Fruit fly (Drosophila melanogaster): ENCODE measurements around the gene Gfat2.

Gfat2 gene

DNA sequence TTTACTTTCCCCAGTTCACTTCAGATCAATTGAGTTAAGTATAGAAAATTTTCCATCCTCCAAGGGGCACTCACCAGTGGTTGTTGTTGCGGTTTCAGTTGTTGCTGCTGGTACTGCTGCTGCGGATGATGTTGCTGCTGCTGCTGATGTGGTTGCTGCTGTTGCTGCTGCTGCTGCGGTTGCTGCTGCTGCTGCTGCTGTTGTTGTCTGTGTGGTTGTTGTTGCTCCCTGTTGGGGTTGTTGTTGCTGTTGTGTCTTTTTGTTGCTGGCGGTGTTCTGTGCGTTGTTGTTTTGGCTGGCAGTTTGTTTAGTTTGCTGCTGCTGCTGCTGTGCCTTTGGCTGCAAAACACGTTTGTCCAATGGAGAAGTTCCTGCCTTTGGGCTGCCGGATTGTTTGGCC, 14.2 kb downstream of the Gfat2 start:
- no peak for TF ChIP-seq cnc (optimal IDR thresholded peaks at IDR 0.05)
- TF ChIP-seq kay (GFP tag; ENCODE audit: borderline replicate concordance): no peak
- TF ChIP-seq CG12768 (GFP tag; optimal IDR thresholded peaks at IDR 0.05): no peak
- no peak for TF ChIP-seq ovo (GFP tag; optimal IDR thresholded peaks at IDR 0.05)
- no peak for TF ChIP-seq CG7101 (tag; optimal IDR thresholded peaks at IDR 0.05)
- no peak for TF ChIP-seq cic (GFP tag; optimal IDR thresholded peaks at IDR 0.05)
- TF ChIP-seq CG5204 (GFP tag; optimal IDR thresholded peaks at IDR 0.05): no peak
- no peak for TF ChIP-seq CG33017 (tag; optimal IDR thresholded peaks at IDR 0.05)

dm6 chr3R:28324834-28325233, 14.7 kb downstream of the Gfat2 start:
- TF ChIP-seq CG7101 (tag; optimal IDR thresholded peaks at IDR 0.05): no peak
- TF ChIP-seq tj (GFP tag; optimal IDR thresholded peaks at IDR 0.05): no peak
- TF ChIP-seq CG5204 (GFP tag; optimal IDR thresholded peaks at IDR 0.05): no peak
- no peak for TF ChIP-seq Mnt (GFP tag; optimal IDR thresholded peaks at IDR 0.05)
- no peak for TF ChIP-seq Clk (GFP tag; optimal IDR thresholded peaks at IDR 0.05)
- TF ChIP-seq CG12768 (GFP tag; optimal IDR thresholded peaks at IDR 0.05): no peak
- TF ChIP-seq ovo (GFP tag; optimal IDR thresholded peaks at IDR 0.05): no peak
- no peak for TF ChIP-seq cnc (optimal IDR thresholded peaks at IDR 0.05)
- TF ChIP-seq toe (GFP tag; optimal IDR thresholded peaks at IDR 0.05): no peak
- no peak for TF ChIP-seq kay (GFP tag; ENCODE audit: borderline replicate concordance)
- no peak for TF ChIP-seq Hr96 (GFP tag; optimal IDR thresholded peaks at IDR 0.05)
- no peak for TF ChIP-seq Crg-1 (GFP tag; optimal IDR thresholded peaks at IDR 0.05)
- TF ChIP-seq CG1620 (GFP tag; optimal IDR thresholded peaks at IDR 0.05): no peak

- no peak for TF ChIP-seq CG33017 (tag; optimal IDR thresholded peaks at IDR 0.05)
- TF ChIP-seq kay (GFP tag; ENCODE audit: borderline replicate concordance): no peak
- no peak for TF ChIP-seq CG7101 (tag; optimal IDR thresholded peaks at IDR 0.05)
- TF ChIP-seq cnc (optimal IDR thresholded peaks at IDR 0.05): no peak
- no peak for TF ChIP-seq toe (GFP tag; optimal IDR thresholded peaks at IDR 0.05)
- TF ChIP-seq CG11617 (GFP tag; optimal IDR thresholded peaks at IDR 0.05): no peak
- no peak for TF ChIP-seq cic (GFP tag; optimal IDR thresholded peaks at IDR 0.05)
- TF ChIP-seq Clk (GFP tag; optimal IDR thresholded peaks at IDR 0.05): no peak
- TF ChIP-seq Mnt (GFP tag; optimal IDR thresholded peaks at IDR 0.05): no peak
- no peak for TF ChIP-seq tj (GFP tag; optimal IDR thresholded peaks at IDR 0.05)
Measured at dm6 chr3R:28323718-28324350, 15.7 kb downstream of the Gfat2 start.

DNA sequence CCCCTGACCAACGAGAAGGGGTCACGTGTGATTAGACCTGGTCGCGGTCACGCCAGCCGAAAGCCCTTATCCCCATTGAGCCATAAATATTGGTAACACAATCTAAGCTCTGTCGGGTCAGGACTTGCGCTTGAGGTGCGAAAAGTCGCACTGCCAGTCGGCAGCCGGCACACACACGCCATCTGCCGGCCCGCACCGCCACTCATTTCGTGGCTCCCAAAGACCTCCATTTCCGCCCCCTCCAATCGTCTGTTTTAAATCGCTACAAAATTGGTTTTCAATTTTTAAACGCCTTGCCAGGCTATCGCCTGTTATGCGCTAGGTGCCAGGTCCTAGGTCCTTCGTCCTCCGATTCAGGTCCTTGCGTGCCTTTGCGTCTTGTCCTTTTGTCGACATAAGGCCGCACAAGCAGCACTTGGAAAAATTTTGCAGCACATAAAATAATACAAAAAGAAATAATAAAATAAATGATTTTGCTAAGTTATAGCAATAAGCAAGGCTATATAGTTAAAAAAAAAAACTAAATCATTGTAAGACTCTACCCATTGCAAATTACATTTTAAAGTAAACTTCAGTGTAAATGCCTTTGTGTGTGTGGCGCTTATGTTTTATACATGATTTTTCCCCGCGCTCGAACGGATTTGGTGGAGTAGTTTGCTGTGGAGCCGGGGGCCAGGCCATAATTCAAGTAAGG, 22.3 kb downstream of the Gfat2 start:
- TF ChIP-seq CG1620 (GFP tag; optimal IDR thresholded peaks at IDR 0.05): no peak

- TF ChIP-seq Clk (GFP tag; optimal IDR thresholded peaks at IDR 0.05): no peak
- no peak for TF ChIP-seq CG12768 (GFP tag; optimal IDR thresholded peaks at IDR 0.05)
- no peak for TF ChIP-seq CG7101 (tag; optimal IDR thresholded peaks at IDR 0.05)
- TF ChIP-seq CG33017 (tag; optimal IDR thresholded peaks at IDR 0.05): no peak
- no peak for TF ChIP-seq toe (GFP tag; optimal IDR thresholded peaks at IDR 0.05)
- no peak for TF ChIP-seq CG11617 (GFP tag; optimal IDR thresholded peaks at IDR 0.05)
- TF ChIP-seq Mnt (GFP tag; optimal IDR thresholded peaks at IDR 0.05): no peak
- no peak for TF ChIP-seq CG5204 (GFP tag; optimal IDR thresholded peaks at IDR 0.05)
- no peak for TF ChIP-seq cnc (optimal IDR thresholded peaks at IDR 0.05)
- no peak for TF ChIP-seq Hr96 (GFP tag; optimal IDR thresholded peaks at IDR 0.05)
- no peak for TF ChIP-seq CG7045 (GFP tag; optimal IDR thresholded peaks at IDR 0.05)
- TF ChIP-seq pad (GFP tag; optimal IDR thresholded peaks at IDR 0.05): no peak
- TF ChIP-seq cic (GFP tag; optimal IDR thresholded peaks at IDR 0.05): no peak
- no peak for TF ChIP-seq tj (GFP tag; optimal IDR thresholded peaks at IDR 0.05)
- no peak for TF ChIP-seq bab1 (GFP tag; optimal IDR thresholded peaks at IDR 0.05)
- no peak for TF ChIP-seq kay (GFP tag; ENCODE audit: borderline replicate concordance)
- TF ChIP-seq ovo (GFP tag; optimal IDR thresholded peaks at IDR 0.05): no peak
- TF ChIP-seq Crg-1 (GFP tag; optimal IDR thresholded peaks at IDR 0.05): no peak
- no peak for TF ChIP-seq CG14711 (tag; optimal IDR thresholded peaks at IDR 0.05)
- no peak for TF ChIP-seq CG1620 (GFP tag; optimal IDR thresholded peaks at IDR 0.05)
Measured at dm6 chr3R:28307926-28308746, 31.4 kb downstream of the Gfat2 start.

DNA sequence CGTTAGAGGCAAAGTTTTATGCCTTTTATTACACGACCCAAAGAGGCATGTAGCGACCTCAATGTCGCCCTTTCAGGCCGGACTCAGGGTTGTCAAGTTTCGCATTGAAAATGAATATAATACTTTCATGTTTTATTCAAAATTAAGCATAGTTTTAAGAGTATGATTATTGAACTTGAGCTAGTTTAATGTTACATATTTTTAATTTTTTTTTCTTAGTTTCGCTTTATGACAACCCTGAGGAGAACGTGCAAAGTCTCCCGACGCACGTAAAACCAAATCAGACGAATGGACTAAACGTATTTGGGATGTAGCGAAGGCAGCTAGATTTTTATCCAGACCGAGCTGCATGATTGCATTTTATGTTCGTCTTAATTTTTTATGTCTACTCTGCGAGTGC, 33.6 kb downstream of the Gfat2 start:
- TF ChIP-seq Hr96 (GFP tag; optimal IDR thresholded peaks at IDR 0.05) (no peak), Mnt (GFP tag; optimal IDR thresholded peaks at IDR 0.05) (no peak), CG11617 (GFP tag; optimal IDR thresholded peaks at IDR 0.05) (no peak), cic (GFP tag; optimal IDR thresholded peaks at IDR 0.05) (no peak), CG1620 (GFP tag; optimal IDR thresholded peaks at IDR 0.05) (no peak), Crg-1 (GFP tag; optimal IDR thresholded peaks at IDR 0.05) (no peak), pad (GFP tag; optimal IDR thresholded peaks at IDR 0.05) (no peak), CG12768 (GFP tag; optimal IDR thresholded peaks at IDR 0.05) (no peak), CG7045 (GFP tag; optimal IDR thresholded peaks at IDR 0.05) (no peak), CG33017 (tag; optimal IDR thresholded peaks at IDR 0.05) (no peak), CG14711 (tag; optimal IDR thresholded peaks at IDR 0.05) (no peak), CG7101 (tag; optimal IDR thresholded peaks at IDR 0.05) (no peak), tj (GFP tag; optimal IDR thresholded peaks at IDR 0.05) (no peak), ovo (GFP tag; optimal IDR thresholded peaks at IDR 0.05) (no peak), cnc (optimal IDR thresholded peaks at IDR 0.05) (no peak), CG5204 (GFP tag; optimal IDR thresholded peaks at IDR 0.05) (no peak), toe (GFP tag; optimal IDR thresholded peaks at IDR 0.05) (no peak), kay (GFP tag; ENCODE audit: borderline replicate concordance) (no peak), bab1 (GFP tag; optimal IDR thresholded peaks at IDR 0.05) (no peak), Clk (GFP tag; optimal IDR thresholded peaks at IDR 0.05) (no peak)
